Worm (Caenorhabditis elegans): Measurements from ENCODE around the gene far-2.

Gene far-2

DNA sequence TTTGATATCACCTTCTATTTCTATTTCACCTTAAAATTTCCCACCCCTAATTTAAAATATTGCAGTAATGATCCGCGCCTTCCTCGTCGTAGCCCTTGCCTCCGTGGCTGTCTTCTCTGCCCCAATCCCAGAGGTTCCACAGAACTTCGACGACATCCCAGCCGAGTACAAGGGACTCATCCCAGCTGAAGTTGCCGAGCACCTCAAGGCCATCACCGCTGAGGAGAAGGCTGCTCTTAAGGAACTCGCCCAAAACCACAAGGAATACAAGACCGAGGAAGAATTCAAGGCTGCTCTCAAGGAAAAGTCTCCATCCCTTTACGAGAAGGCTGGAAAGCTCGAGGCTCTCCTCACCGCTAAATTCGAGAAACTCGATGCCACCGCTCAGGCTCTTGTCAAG lies at the start of gene far-2:
far-2 (plus strand) TSS at position 66 of the 400 bp plus-strand sequence.
- TF ChIP-seq sem-4 (tag; optimal IDR thresholded peaks at IDR 0.05) (no peak), aly-2 (tag; optimal IDR thresholded peaks at IDR 0.05) (no peak), nhr-11 (tag; optimal IDR thresholded peaks at IDR 0.05) (no peak), elt-1 (tag; optimal IDR thresholded peaks at IDR 0.05) (no peak), lin-13 (GFP tag; optimal IDR thresholded peaks at IDR 0.05) (no peak), F13H6.1 (tag; optimal IDR thresholded peaks at IDR 0.05) (no peak), zag-1 (tag; optimal IDR thresholded peaks at IDR 0.05) (no peak), sma-3 (GFP tag; optimal IDR thresholded peaks at IDR 0.05) (no peak), crh-2 (tag; optimal IDR thresholded peaks at IDR 0.05) (no peak), snpc-4 (tag; optimal IDR thresholded peaks at IDR 0.05) (no peak), gmeb-1 (tag; optimal IDR thresholded peaks at IDR 0.05) (no peak), lsy-2 (tag; optimal IDR thresholded peaks at IDR 0.05) (no peak), sma-9 (GFP tag; optimal IDR thresholded peaks at IDR 0.05) (no peak), sma-9 (tag; optimal IDR thresholded peaks at IDR 0.05) (no peak), R02D3.7 (tag; optimal IDR thresholded peaks at IDR 0.05) (no peak), ztf-11 (tag; optimal IDR thresholded peaks at IDR 0.05) (no peak), nhr-6 (tag; optimal IDR thresholded peaks at IDR 0.05) (no peak)

ce11 chrIII:9034133-9034532 lies 47.5 kb upstream of the far-2 start:
- TF ChIP-seq fos-1 (tag; optimal IDR thresholded peaks at IDR 0.05) (peak; percentile 48), elt-1 (tag; optimal IDR thresholded peaks at IDR 0.05) (no peak)

- TF ChIP-seq fos-1 (tag; optimal IDR thresholded peaks at IDR 0.05) (peak; percentile 75), crh-2 (tag; optimal IDR thresholded peaks at IDR 0.05) (peak; percentile 33), elt-1 (tag; optimal IDR thresholded peaks at IDR 0.05) (no peak), nhr-25 (tag; optimal IDR thresholded peaks at IDR 0.05) (no peak)
Observed at ce11 chrIII:9035037-9035436, 46.6 kb upstream of the far-2 start.

DNA sequence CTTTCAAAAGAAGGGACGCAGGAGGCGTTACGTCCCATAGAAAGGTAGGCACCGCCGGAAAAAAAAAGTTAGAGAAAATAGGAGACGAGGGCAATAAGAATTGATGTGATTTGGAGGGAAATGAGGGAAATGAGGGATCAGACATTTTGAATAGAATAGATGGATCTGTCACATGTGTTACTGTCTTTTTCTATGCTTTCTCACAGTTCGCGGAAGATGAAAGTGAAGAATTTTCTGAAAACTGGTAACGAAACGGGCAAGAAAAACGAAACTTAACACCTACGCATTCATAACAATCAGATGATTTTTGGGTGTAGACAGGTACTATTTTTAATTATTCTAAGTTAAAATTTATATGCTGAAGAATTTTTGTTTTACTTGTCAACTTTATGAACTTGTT lies 44.0 kb upstream of the far-2 start, which contains the start of gene R107.9:
R107.9 (plus strand) TSS at position 301 of the 400 bp plus-strand sequence.
- TF ChIP-seq sma-9 (GFP tag; optimal IDR thresholded peaks at IDR 0.05) (no peak), sma-9 (tag; optimal IDR thresholded peaks at IDR 0.05) (no peak), unc-55 (GFP tag; optimal IDR thresholded peaks at IDR 0.05) (no peak), blmp-1 (tag; optimal IDR thresholded peaks at IDR 0.05; ENCODE audit: insufficient read depth) (no peak), unc-39 (tag; optimal IDR thresholded peaks at IDR 0.05) (no peak), nhr-12 (tag; optimal IDR thresholded peaks at IDR 0.05) (no peak), nhr-129 (tag; optimal IDR thresholded peaks at IDR 0.05) (no peak), nhr-6 (tag; optimal IDR thresholded peaks at IDR 0.05) (no peak), lin-39 (tag; optimal IDR thresholded peaks at IDR 0.05) (no peak), gmeb-1 (tag; optimal IDR thresholded peaks at IDR 0.05) (no peak), skn-1 (tag; optimal IDR thresholded peaks at IDR 0.05) (no peak), mab-5 (tag; optimal IDR thresholded peaks at IDR 0.05) (no peak), lin-13 (GFP tag; optimal IDR thresholded peaks at IDR 0.05) (no peak), C34F6.9 (tag; optimal IDR thresholded peaks at IDR 0.05) (no peak), nhr-11 (tag; optimal IDR thresholded peaks at IDR 0.05) (no peak), F13H6.1 (tag; optimal IDR thresholded peaks at IDR 0.05) (no peak), snpc-4 (tag; optimal IDR thresholded peaks at IDR 0.05) (no peak), elt-1 (tag; optimal IDR thresholded peaks at IDR 0.05) (no peak), egl-27 (tag; optimal IDR thresholded peaks at IDR 0.05) (no peak), sem-4 (tag; optimal IDR thresholded peaks at IDR 0.05) (no peak)

ce11 chrIII:9043200-9043599 lies 38.4 kb upstream of the far-2 start, which contains the start of gene nac-2:
TSS of gene nac-2 (minus strand) at chrIII:9043300.
- TF ChIP-seq ztf-11 (tag; optimal IDR thresholded peaks at IDR 0.05) (no peak), alr-1 (tag; optimal IDR thresholded peaks at IDR 0.05) (no peak), sma-9 (GFP tag; optimal IDR thresholded peaks at IDR 0.05) (no peak), sma-9 (tag; optimal IDR thresholded peaks at IDR 0.05) (no peak), nhr-25 (tag; optimal IDR thresholded peaks at IDR 0.05) (peak; percentile 20)

DNA sequence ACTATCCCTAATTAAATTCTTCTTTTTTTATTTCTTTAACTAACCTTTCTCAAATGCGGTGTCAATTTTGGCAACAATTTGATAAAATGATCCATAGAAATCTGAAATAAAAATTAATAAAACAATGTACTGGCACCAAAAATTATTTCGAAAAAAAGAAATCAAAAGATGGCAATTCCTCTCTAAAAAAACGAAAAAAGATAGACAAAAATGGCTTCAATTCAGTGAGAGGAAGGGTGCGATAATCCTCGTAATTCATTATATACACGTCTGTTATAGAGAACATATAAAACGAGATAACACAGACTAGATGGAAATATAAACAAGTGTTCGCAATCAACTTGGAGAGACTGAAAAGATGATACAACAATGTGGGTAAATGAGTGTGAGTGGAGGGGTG lies 35.8 kb upstream of the far-2 start, which contains the start of gene R107.2:
R107.2 (minus strand) TSS at position 101 of the 400 bp plus-strand sequence.
- TF ChIP-seq alr-1 (tag; optimal IDR thresholded peaks at IDR 0.05) (no peak), ztf-4 (tag; optimal IDR thresholded peaks at IDR 0.05) (no peak), F13H6.1 (tag; optimal IDR thresholded peaks at IDR 0.05) (no peak), zag-1 (tag; optimal IDR thresholded peaks at IDR 0.05) (no peak), unc-55 (GFP tag; optimal IDR thresholded peaks at IDR 0.05) (peak; percentile 61), nhr-25 (tag; optimal IDR thresholded peaks at IDR 0.05) (no peak), C34F6.9 (tag; optimal IDR thresholded peaks at IDR 0.05) (no peak), aly-2 (tag; optimal IDR thresholded peaks at IDR 0.05) (no peak), ztf-11 (tag; optimal IDR thresholded peaks at IDR 0.05) (no peak), dmd-4 (tag; optimal IDR thresholded peaks at IDR 0.05) (no peak), ama-1 (optimal IDR thresholded peaks at IDR 0.05) (peak; percentile 2)

Measured in whole organism, L2 larva.